Fruit fly (Drosophila melanogaster): ENCODE results near the gene lilli.

The lilli gene

DNA sequence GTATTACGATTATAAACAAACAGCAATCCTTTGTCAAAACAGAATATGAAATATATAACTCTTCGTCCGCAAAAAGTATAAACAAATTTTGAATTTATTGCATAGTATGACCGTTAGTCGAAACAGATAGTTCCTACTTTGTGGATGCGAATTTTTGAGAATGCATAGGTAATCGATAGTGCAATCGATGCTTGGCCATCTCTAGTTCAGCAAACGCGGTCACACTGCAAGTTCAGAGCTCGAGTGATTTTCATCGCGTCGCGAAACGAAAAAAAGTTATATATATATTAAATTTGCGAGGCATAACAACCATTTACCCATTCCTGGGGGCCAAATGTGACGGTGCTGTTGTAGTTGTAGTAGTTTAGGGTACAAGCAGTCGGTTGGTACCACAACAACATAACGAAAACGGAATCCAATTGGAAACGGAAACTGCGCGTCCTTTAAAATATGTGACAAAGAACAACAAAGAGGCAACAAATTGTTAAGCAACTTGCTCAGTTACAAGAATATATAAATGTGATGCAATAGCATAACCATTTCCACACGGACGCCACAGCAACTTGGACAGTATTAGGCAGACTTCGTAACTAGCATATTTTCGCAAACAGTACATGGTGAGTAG lies 28.7 kb upstream of the lilli start, which contains the start of gene CG2991:
CG2991 (plus strand) TSS at position 205 of the 625 bp plus-strand sequence.
- TF ChIP-seq h (optimal IDR thresholded peaks at IDR 0.05) (no peak), psq (optimal IDR thresholded peaks at IDR 0.05) (no peak), insv (optimal IDR thresholded peaks at IDR 0.05) (no peak), Myc (optimal IDR thresholded peaks at IDR 0.05) (no peak), Sin3A (optimal IDR thresholded peaks at IDR 0.05) (no peak), ttk (optimal IDR thresholded peaks at IDR 0.05) (no peak)

DNA sequence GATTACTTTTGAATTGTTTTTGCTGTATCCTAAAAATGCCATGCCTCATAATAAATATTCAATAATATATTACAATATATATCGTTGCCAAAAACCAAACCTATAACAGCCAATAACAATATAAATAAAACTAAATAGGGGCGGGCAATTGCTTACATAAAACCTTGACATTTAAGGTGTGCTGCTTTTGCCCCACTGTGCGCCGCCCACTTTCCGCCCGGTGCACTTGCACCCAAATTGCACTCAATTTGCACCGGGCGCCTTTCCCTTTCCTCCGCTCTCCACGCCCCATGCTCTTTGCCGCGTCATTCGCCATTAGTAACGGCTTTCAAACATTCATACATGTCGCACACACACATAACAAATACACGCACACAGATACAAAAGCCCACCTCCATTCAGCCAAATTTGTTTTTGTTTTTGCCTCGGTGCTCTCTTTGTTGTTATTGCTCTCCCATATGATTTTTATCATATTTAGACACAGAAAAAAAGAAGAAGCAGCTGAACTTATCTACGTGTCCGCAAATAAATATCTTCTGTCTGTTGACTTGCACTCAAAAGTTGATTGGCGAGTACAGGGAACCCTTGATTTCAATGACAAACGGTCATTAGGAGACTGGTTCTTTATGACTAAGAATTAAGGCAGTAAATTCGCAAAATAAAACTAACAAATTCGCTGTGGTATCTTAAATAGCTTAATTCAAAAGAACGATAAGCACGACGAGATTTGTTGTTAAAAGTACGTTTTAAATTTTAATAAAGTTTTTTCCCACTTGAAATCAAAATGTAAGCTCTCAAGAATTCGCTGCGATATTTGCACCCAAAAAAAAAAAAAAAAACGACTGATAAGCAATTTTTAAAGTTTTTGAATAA lies 27.6 kb upstream of the lilli start:
- TF ChIP-seq Sin3A (optimal IDR thresholded peaks at IDR 0.05) (no peak), h (optimal IDR thresholded peaks at IDR 0.05) (no peak), psq (optimal IDR thresholded peaks at IDR 0.05) (no peak)

DNA sequence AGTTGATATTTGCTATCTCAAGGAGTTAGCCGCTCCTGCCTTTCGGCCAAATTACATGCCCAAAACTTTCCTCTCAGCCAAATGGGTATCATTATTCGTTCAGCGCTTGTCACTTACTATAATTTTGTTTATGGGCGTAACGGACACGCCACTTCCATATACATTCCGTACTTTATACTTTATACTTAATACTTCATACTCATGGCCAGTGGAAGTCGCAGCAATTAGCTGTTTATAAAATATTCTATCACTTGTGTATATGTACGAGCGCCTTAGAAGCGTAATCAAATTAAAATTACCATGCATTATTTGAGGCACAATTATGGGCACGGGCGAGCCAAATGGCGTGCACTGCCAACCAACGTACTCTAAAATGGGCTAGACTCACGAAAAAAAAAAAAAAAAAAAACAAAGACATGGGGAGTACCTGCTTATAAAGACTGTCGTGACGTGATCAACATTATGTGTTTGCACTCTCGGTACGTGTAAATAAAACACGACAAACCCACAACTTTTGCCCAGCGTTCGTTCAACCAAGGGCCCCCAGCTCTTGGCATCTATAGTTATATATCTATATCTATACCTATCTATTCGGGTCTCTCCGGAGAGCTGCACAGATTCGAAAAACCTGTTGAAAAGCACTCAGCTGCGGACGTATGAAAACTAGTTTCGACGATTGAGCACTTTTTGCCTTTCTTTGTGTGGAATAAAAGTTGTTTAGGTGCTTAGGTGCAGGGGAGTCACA lies 24.4 kb upstream of the lilli start:
- TF ChIP-seq Sin3A (optimal IDR thresholded peaks at IDR 0.05) (no peak), Myc (optimal IDR thresholded peaks at IDR 0.05) (no peak), ttk (optimal IDR thresholded peaks at IDR 0.05) (no peak), psq (optimal IDR thresholded peaks at IDR 0.05) (no peak)

DNA sequence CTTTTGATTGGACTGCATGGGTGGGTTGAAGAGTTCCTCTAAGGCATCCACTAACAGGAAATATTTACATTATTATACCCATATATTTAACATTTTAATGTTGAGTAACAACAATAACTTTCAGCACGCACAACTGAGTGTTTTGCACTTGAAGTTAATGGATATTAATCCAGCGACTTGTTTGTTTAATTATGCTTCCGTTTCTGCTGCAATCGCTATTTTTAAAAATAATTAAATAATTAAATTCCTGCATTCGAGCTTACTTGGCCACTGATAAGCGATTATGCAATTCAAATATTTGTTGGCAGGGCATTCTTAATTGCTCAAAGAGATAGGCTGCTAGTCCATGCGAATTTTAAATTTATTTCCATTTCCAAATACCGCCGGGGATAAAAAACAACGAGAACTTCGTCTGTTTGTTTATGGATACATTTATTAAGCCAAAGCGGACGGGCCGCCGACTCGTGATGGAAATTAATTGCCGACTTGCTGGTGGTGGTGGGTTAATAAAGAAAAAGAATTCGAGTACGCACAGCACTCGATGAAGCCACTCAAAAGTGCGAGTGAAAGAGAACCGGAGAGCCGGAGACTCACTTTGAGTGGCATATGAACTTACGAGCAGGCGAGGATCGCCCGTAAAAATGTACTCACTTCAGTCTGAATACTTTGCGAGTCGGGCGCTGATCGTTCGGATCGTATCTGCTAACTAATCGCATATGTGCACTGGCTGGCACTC lies 23.7 kb upstream of the lilli start:
- TF ChIP-seq Sin3A (optimal IDR thresholded peaks at IDR 0.05) (no peak), insv (optimal IDR thresholded peaks at IDR 0.05) (no peak), h (optimal IDR thresholded peaks at IDR 0.05) (no peak), ttk (optimal IDR thresholded peaks at IDR 0.05) (no peak)

DNA sequence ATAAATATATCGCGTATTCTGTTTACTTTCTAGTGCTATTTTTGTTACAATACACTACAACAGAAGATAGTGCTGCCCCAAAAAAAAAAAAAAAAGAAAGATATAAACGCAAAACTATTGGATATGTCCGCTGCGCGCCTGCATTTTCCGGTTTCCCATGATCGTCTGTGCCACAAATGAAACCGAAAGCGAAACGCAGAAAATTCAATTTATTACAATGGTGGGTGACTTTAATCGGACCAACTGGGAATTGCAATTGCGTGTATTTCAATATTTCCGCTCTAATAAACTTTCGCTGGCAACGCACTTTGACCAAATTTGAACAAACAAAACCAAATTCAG lies 23.1 kb upstream of the lilli start:
- TF ChIP-seq h (optimal IDR thresholded peaks at IDR 0.05), result no peak

DNA sequence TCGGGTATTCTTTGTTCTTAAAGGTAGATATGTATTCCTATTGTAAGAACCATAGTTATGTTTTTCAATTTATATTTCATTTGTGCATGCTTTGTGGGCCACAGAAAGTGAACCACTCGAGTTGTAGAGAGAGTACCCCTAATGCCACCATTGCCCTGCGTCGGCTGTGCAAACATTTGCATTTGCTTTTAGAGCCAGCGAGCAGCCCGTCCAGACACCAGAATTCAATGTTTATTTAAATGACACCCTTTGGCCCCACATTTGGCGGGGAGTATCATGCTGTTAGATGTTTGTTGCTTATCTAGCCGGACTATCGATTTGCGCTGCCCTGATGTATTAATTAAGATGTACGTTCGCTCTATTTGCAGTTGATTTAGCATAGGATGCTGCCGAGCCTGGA lies 21.1 kb upstream of the lilli start:
- no peak for TF ChIP-seq Myc (optimal IDR thresholded peaks at IDR 0.05)
- TF ChIP-seq psq (optimal IDR thresholded peaks at IDR 0.05), result no peak
- no peak for TF ChIP-seq Sin3A (optimal IDR thresholded peaks at IDR 0.05)
- no peak for TF ChIP-seq insv (optimal IDR thresholded peaks at IDR 0.05)
- TF ChIP-seq ttk (optimal IDR thresholded peaks at IDR 0.05), result no peak
- no peak for TF ChIP-seq h (optimal IDR thresholded peaks at IDR 0.05)

DNA sequence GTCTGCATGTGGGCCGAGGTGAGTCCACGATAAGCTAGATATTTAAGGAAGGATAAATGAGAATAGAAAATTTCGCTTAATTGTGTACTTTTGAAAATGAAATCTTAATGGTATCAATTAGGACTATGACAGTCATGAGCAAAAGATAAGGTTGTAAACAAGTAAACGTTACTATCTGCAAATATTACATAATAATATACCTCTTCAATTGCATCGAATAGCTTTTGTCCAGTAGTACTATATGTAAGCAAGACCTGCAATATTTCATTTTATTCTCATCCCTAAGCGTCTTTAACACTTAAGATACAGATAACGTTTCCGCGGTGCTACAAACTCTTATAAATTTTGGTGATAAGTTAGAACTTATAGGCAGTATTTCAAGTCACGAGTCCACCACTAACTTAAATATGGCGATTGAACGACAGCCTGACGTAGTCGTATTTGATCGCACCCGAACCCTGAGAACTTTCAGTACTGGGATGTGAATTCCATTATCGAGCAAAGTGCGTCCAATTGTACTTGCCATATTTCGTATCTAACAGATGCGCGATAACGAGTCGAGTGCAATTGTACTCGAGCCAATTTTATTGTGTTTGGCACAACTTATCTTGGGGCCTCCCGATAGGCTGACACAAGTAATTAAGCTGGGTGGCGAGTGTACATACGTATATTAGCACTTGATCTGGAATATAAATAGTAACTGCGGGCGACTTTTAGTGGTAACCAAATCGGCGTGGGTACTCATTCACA lies 20.0 kb upstream of the lilli start:
- TF ChIP-seq Myc (optimal IDR thresholded peaks at IDR 0.05), result no peak
- no peak for TF ChIP-seq psq (optimal IDR thresholded peaks at IDR 0.05)
- no peak for TF ChIP-seq insv (optimal IDR thresholded peaks at IDR 0.05)
- TF ChIP-seq h (optimal IDR thresholded peaks at IDR 0.05), result no peak
- TF ChIP-seq Sin3A (optimal IDR thresholded peaks at IDR 0.05), result no peak
- TF ChIP-seq ttk (optimal IDR thresholded peaks at IDR 0.05), result no peak

DNA sequence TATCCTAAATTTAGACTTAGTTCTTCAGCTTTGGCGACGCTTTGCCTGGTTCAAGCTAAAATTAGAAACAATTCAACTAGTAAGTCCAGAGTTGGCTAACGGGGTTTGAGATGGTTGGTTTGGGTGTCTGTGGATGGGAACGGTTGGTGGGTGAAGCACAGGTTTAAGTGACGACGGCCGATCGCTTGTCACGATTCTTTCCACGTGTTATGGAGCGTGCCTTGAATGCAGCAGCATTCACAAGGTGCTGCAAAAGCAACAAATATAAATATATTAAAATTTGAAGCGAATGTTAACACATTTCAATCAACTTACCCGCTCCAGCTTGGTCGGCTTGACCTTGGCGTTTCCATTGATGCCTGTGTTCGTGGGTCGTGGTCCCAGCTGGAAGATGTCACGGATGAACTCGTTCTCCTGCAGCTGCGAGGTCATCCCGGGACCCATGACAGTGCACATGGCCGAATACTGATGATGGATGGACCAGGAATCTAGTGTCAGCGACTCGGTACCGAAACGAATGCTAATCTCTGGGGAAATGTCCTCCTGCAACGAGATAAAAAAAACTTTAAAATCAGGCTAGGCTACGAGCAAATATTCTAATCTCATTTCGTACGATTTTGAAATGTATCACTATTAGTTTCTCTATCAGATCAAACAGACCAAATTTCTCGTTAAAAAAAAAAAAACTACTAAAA lies 16.6 kb upstream of the lilli start, which contains the start of gene CG8813:
CG8813 (plus strand) TSS at position 645 of the 695 bp plus-strand sequence.
- TF ChIP-seq Myc (optimal IDR thresholded peaks at IDR 0.05) (no peak), Sin3A (optimal IDR thresholded peaks at IDR 0.05) (no peak), psq (optimal IDR thresholded peaks at IDR 0.05) (no peak), ttk (optimal IDR thresholded peaks at IDR 0.05) (no peak), insv (optimal IDR thresholded peaks at IDR 0.05) (no peak), h (optimal IDR thresholded peaks at IDR 0.05) (no peak)

DNA sequence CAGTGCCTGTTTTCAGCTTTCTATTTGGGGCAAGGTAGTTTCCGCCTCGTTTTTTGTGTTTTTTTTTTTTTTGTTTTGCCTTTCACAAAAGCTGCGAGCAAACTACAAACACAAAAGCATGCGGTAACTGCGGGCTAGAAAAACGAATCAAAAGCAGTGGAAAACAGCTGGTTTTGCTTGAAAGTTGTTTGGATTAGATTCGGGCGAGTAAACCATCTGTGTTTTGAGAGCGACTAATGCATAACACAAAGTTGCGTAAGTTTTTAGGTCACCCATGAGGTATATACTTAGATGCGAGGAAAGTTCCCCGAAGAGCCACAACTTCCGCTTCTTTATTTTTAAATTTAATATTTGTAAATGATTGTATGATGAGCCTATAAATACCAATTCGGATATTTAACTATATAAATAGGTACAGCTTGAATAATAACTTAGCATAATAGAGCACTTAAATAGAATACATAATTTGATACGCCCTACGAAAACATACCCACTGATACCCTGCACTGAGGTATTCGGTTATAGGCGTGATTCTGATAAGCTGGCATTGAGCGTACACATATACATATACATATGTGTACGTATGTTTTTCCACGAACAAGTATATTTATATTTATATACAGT lies 13.3 kb upstream of the lilli start:
- TF ChIP-seq h (optimal IDR thresholded peaks at IDR 0.05), result no peak
- no peak for TF ChIP-seq ttk (optimal IDR thresholded peaks at IDR 0.05)

DNA sequence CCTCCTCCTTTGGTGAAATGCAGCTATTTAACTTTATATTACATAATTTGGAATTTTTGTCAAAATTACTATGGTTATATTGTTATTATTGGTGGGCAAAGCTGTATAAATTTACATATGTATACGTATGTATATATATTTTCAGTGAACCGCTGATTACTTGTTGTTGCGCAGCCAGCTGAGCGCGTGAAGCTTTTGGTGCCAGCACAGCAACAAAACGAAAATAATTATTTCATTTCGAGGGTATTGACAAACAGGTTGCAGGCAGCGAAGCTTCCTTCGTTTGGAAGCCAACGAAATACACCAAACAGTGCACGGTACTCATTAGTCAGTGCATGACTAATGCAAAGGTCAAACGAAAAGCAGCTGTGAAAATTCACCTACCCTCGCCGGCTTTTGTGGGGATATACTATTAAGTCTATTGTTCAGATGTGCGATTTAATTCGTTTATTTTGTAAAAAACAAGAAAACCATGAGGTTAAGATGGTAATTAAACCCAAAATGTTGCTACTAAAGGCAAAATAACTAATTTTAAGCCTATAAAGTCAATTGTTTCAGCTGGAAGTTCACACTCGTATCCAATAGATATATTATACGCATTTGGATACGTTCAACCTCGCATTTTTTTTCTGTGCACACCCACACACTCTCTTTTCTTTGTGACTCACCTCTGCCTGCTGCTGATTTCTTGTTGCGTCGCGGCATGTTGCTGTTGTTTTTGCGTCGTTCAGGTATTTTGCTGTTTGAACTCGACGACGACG lies 12.6 kb upstream of the lilli start:
- TF ChIP-seq Sin3A (optimal IDR thresholded peaks at IDR 0.05) (no peak), Myc (optimal IDR thresholded peaks at IDR 0.05) (no peak), ttk (optimal IDR thresholded peaks at IDR 0.05) (no peak), insv (optimal IDR thresholded peaks at IDR 0.05) (no peak), h (optimal IDR thresholded peaks at IDR 0.05) (no peak), psq (optimal IDR thresholded peaks at IDR 0.05) (no peak)

Data from Kc167 (cell line).